Worm (Caenorhabditis elegans): ENCODE measurements around the gene C06G3.8.

The C06G3.8 gene

ce11 chrIV:7047762-7048178 is 15.4 kb upstream of the C06G3.8 start (continued):
- no peak for TF ChIP-seq madf-3 (GFP tag; IDR thresholded peaks at IDR 0.05)
- TF ChIP-seq lin-54 (GFP tag; optimal IDR thresholded peaks at IDR 0.05) = peak; percentile 39
- peak; percentile 70; the same call in 1 of the 2 replicates for TF ChIP-seq hmg-1.2 (GFP tag; IDR thresholded peaks at IDR 0.05)
- TF ChIP-seq tbp1 (GFP tag; optimal IDR thresholded peaks at IDR 0.05) = peak; percentile 40
- TF ChIP-seq Y79H2A.3 (GFP tag; conservative IDR thresholded peaks at IDR 0.05) = no peak
- peak; percentile 26 for TF ChIP-seq repo-1 (tag; optimal IDR thresholded peaks at IDR 0.05)
- no peak for TF ChIP-seq bed-1 (GFP tag; IDR thresholded peaks at IDR 0.05)
- TF ChIP-seq Y53G8AR.9 (GFP tag; conservative IDR thresholded peaks at IDR 0.05) = 0 out of 2 replicates have a peak, but pooled peaks have one; percentile 19
- peak; percentile 62 for TF ChIP-seq ztf-26 (tag; optimal IDR thresholded peaks at IDR 0.05)
- TF ChIP-seq ztf-18 (tag; optimal IDR thresholded peaks at IDR 0.05) = peak; percentile 20
- peak; percentile 75 for TF ChIP-seq ztf-22 (GFP tag; optimal IDR thresholded peaks at IDR 0.05)
- peak; percentile 54 for TF ChIP-seq atf-7 (tag; optimal IDR thresholded peaks at IDR 0.05)
- no peak for TF ChIP-seq cebp-1 (GFP tag; IDR thresholded peaks at IDR 0.05)
- TF ChIP-seq cebp-1 (tag; optimal IDR thresholded peaks at IDR 0.05) = peak; percentile 68
- TF ChIP-seq bed-2 (GFP tag; IDR thresholded peaks at IDR 0.05) = no peak
- TF ChIP-seq nhr-90 (tag; optimal IDR thresholded peaks at IDR 0.05) = peak; percentile 5
- no peak for TF ChIP-seq C17E4.6 (GFP tag; IDR thresholded peaks at IDR 0.05)
- TF ChIP-seq lin-40 (tag; optimal IDR thresholded peaks at IDR 0.05) = peak; percentile 74
- no peak for TF ChIP-seq athp-1 (tag; optimal IDR thresholded peaks at IDR 0.05)
- TF ChIP-seq F22D6.2 (tag; optimal IDR thresholded peaks at IDR 0.05) = peak; percentile 40
- peak; percentile 70 for TF ChIP-seq ZK185.1 (tag; optimal IDR thresholded peaks at IDR 0.05; ENCODE audit: poor library complexity, severe bottlenecking)

- TF ChIP-seq mes-4 (tag; optimal IDR thresholded peaks at IDR 0.05) (no peak), nhr-80 (tag; optimal IDR thresholded peaks at IDR 0.05) (peak; percentile 52), let-607 (tag; optimal IDR thresholded peaks at IDR 0.05) (peak in 1 of 2 experiments; percentile 39)
Measured at ce11 chrIV:7046641-7047361, 14.4 kb upstream of the C06G3.8 start.

DNA sequence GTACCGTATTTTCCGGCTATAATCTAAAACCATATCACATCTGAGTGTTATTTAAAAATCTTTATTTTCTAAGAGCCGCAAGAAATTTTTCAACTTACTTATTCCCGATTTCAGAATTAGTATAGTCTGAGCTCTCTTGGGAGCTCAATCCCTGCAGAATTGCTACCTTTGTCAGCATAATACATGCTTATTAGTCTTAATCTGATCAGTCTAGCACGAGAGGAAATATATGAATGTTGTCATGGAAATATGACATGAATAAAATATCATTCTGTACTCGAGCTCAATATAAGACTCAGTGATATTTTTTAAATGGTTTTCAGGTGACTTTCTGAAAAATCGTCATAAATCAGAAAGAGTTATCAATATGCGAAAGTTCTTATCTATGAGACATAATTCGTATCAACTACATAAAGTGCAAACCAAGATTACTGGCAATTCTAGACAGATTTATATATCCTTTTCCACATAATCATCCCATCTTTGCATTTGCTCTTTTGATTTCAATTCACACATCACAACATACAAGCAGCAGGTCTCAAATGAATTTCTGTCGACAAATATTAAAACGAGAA is 13.1 kb upstream of the C06G3.8 start:
- TF ChIP-seq rec-8 (tag; optimal IDR thresholded peaks at IDR 0.05) (no peak), lin-40 (tag; optimal IDR thresholded peaks at IDR 0.05) (no peak), K11D2.4 (GFP tag; IDR thresholded peaks at IDR 0.05) (no peak), repo-1 (tag; optimal IDR thresholded peaks at IDR 0.05) (no peak), nhr-179 (tag; optimal IDR thresholded peaks at IDR 0.05) (no peak), egl-44 (GFP tag; IDR thresholded peaks at IDR 0.05) (no peak), sptf-2 (GFP tag; optimal IDR thresholded peaks at IDR 0.05) (no peak), snpc-1.3 (tag; optimal IDR thresholded peaks at IDR 0.05; ENCODE audit: insufficient read depth) (no peak), ceh-100 (GFP tag; IDR thresholded peaks at IDR 0.05) (no peak), chd-7 (tag; optimal IDR thresholded peaks at IDR 0.05) (no peak), B0336.3 (GFP tag; IDR thresholded peaks at IDR 0.05) (no peak), nhr-120 (GFP tag; IDR thresholded peaks at IDR 0.05) (no peak), nhr-80 (tag; optimal IDR thresholded peaks at IDR 0.05) (no peak), aptf-3 (GFP tag; IDR thresholded peaks at IDR 0.05) (no peak), mes-4 (tag; optimal IDR thresholded peaks at IDR 0.05) (no peak), ceh-40 (GFP tag; IDR thresholded peaks at IDR 0.05) (no peak), ztf-6 (GFP tag; IDR thresholded peaks at IDR 0.05) (no peak), madf-3 (GFP tag; IDR thresholded peaks at IDR 0.05) (no peak)

Measured in whole organism, young adult.